Worm (Caenorhabditis elegans) whole organism, midembryonic: Measurements from ENCODE around the gene C10A4.3.

Experiments used
- T22C8.4 ChIP-seq: fragments of 200-800 bp; sonication (Bioruptor generic); IDR thresholded peaks from 2 replicates; pipeline ENCODE4 v1.3.6; 2022; ENCODE audit warnings: missing genetic modification characterization, missing compliant biosample characterization
- cog-1 ChIP-seq: sonication (generic microtip); optimal IDR thresholded peaks from 2 replicates; lab custom pipeline; 2016; ENCODE audit warnings: missing genetic modification characterization, missing compliant biosample characterization
- flt-1 ChIP-seq: fragments of 200-800 bp; sonication (Bioruptor generic); IDR thresholded peaks from 2 replicates; pipeline ENCODE4 v1.3.6; 2022; ENCODE audit warnings: missing genetic modification characterization, missing compliant biosample characterization
- klf-2 ChIP-seq: fragments of 200-800 bp; sonication (Bioruptor generic); conservative IDR thresholded peaks from 2 replicates; pipeline ENCODE4 v1.3.6; 2022; ENCODE audit warnings: missing genetic modification reagents, missing genetic modification characterization, missing compliant biosample characterization
- med-1 ChIP-seq: sonication (generic microtip); optimal IDR thresholded peaks from 2 replicates; lab custom pipeline; 2017; ENCODE audit warnings: missing genetic modification characterization, mild to moderate bottlenecking, missing compliant biosample characterization, antibody characterized with exemption, missing genetic modification reagents; ENCODE audit not compliant: insufficient read depth
- ref-1 ChIP-seq: fragments of 200-800 bp; sonication (Bioruptor generic); conservative IDR thresholded peaks from 2 replicates; pipeline ENCODE4 v1.3.6; 2022; ENCODE audit warnings: missing genetic modification reagents, missing genetic modification characterization, missing compliant biosample characterization
- tab-1 ChIP-seq: fragments of 200-800 bp; sonication (Bioruptor generic); IDR thresholded peaks from 2 replicates; pipeline ENCODE4 v1.3.6; 2022; ENCODE audit warnings: missing genetic modification characterization, missing compliant biosample characterization
- ztf-23 ChIP-seq: fragments of 200-800 bp; sonication (Bioruptor generic); IDR thresholded peaks from 2 replicates; pipeline ENCODE4 v1.3.6; 2022; ENCODE audit warnings: missing genetic modification reagents, missing genetic modification characterization, missing compliant biosample characterization
- ztf-29 ChIP-seq: fragments of 200-800 bp; sonication (Bioruptor generic); IDR thresholded peaks from 2 replicates; pipeline ENCODE4 v1.3.6; 2022; ENCODE audit warnings: missing genetic modification reagents, missing genetic modification characterization, missing compliant biosample characterization

C10A4.3 gene

DNA sequence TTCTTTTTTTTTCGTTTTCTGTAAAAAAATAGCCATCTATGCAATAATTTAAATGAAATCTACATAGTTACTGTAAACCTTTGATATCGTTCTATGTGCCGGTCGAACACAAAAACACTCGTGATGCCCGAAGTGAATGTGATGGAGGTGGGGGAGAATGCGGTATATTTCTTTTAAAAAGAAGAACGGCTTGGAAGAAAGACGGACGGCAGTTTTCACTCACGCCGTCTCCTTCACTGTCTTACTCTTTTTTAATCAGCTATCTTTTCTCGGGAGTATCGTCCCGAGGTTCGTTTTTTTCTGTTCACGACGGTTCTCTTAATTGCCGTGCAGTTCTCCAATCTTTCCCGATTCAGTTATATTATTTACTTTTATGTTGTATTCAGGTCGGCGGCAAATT, 6.9 kb upstream of the C10A4.3 start, which contains the start of gene C10A4.10:
Gene C10A4.10 (plus strand): TSS at position 301 of the 400 bp plus-strand sequence.
- TF ChIP-seq flt-1 (no peak), T22C8.4 (no peak), klf-2 (GFP tag; lab: Robert Waterston, UW) (no peak), ztf-23 (GFP tag; lab: Robert Waterston, UW) (no peak), med-1 (GFP tag; lab: Kevin White, UChicago) (no peak), ztf-29 (GFP tag; lab: Robert Waterston, UW) (no peak), cog-1 (tag; lab: Kevin White, UChicago) (no peak), tab-1 (GFP tag; lab: Robert Waterston, UW) (no peak), ref-1 (no peak)

ce11 chrX:7400788-7401187, 4.7 kb upstream of the C10A4.3 start, which contains the start of gene C10A4.4:
Gene C10A4.4 (plus strand): TSS chrX:7401088.
- TF ChIP-seq T22C8.4 (no peak), med-1 (GFP tag; lab: Kevin White, UChicago) (no peak)

DNA sequence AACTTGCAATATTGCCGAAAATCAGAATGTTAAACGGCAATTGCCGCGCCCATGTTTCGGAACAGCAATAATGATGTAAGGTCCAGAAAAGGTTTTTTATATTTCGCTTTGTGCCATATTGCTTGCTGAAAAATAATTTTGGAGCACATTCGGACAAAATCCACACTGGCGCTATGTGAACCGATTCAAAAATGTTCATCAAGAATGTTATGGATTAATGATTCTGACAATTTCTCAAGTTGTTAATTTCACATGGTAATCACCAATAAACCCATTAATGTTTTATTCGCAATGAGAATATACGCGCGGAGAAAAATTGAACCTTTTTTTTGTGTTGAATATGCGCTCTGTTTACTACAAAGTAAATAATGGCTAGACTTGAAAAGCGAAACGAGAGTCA, 942 bp upstream of the C10A4.3 start:
- TF ChIP-seq med-1 (GFP tag; lab: Kevin White, UChicago) (no peak), flt-1 (no peak), T22C8.4 (no peak), cog-1 (tag; lab: Kevin White, UChicago) (no peak), ztf-23 (GFP tag; lab: Robert Waterston, UW) (no peak), ztf-29 (GFP tag; lab: Robert Waterston, UW) (no peak), klf-2 (GFP tag; lab: Robert Waterston, UW) (no peak), tab-1 (GFP tag; lab: Robert Waterston, UW) (no peak)

ce11 chrX:7407749-7408148, 2.3 kb downstream of the C10A4.3 start:
- TF ChIP-seq ref-1 (no peak), ztf-23 (GFP tag; lab: Robert Waterston, UW) (no peak), ztf-29 (GFP tag; lab: Robert Waterston, UW) (no peak), tab-1 (GFP tag; lab: Robert Waterston, UW) (no peak), T22C8.4 (no peak), med-1 (GFP tag; lab: Kevin White, UChicago) (no peak), flt-1 (no peak), klf-2 (GFP tag; lab: Robert Waterston, UW) (no peak), cog-1 (tag; lab: Kevin White, UChicago) (no peak)

- TF ChIP-seq klf-2 (GFP tag; lab: Robert Waterston, UW) (no peak), ztf-29 (GFP tag; lab: Robert Waterston, UW) (no peak), ref-1 (no peak), ztf-23 (GFP tag; lab: Robert Waterston, UW) (no peak), cog-1 (tag; lab: Kevin White, UChicago) (no peak), med-1 (GFP tag; lab: Kevin White, UChicago) (no peak), flt-1 (no peak), T22C8.4 (no peak), tab-1 (GFP tag; lab: Robert Waterston, UW) (no peak)
These were observed 3.5 kb downstream of the C10A4.3 start for ce11 chrX:7409030-7409429.

ce11 chrX:7409935-7410334, 4.4 kb downstream of the C10A4.3 start, which contains the start of gene C10A4.2:
Gene C10A4.2 (plus strand): TSS chrX:7410235.
- TF ChIP-seq ztf-23 (GFP tag; lab: Robert Waterston, UW) = no peak
- TF ChIP-seq flt-1 = no peak
- TF ChIP-seq T22C8.4 = no peak
- no peak for TF ChIP-seq ztf-29 (GFP tag; lab: Robert Waterston, UW)

- TF ChIP-seq med-1 (GFP tag; lab: Kevin White, UChicago) (no peak), T22C8.4 (no peak), flt-1 (no peak), tab-1 (GFP tag; lab: Robert Waterston, UW) (no peak), cog-1 (tag; lab: Kevin White, UChicago) (no peak), klf-2 (GFP tag; lab: Robert Waterston, UW) (no peak), ref-1 (no peak), ztf-23 (GFP tag; lab: Robert Waterston, UW) (no peak), ztf-29 (GFP tag; lab: Robert Waterston, UW) (no peak)
These were observed 9.9 kb downstream of the C10A4.3 start, which contains the start of gene C10A4.7 for ce11 chrX:7415420-7415819. Gene C10A4.7 (minus strand): TSS chrX:7415520.

DNA sequence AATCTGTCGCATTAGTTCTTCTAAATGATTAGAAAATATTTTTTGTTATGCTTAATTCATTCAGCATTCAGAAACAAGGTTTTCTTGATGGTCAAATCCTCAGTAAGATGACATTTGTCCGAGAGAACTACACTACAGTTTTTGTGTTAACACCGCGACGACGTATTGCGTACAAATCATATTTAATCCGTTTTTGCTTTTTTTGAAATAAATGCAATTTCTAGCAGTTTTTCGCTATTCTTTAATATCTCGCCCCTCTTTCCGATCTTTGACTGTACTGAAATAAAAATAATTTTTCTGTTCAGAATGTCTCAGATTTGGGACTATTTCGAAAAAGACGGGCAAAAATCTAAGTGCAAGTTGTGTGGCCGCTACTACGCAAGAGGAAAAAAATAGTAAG, 10.6 kb downstream of the C10A4.3 start, which contains the start of gene C10A4.1:
Gene C10A4.1 (plus strand): TSS at position 301 of the 400 bp plus-strand sequence.
- TF ChIP-seq flt-1 (no peak), T22C8.4 (no peak), cog-1 (tag; lab: Kevin White, UChicago) (no peak), klf-2 (GFP tag; lab: Robert Waterston, UW) (no peak), ztf-29 (GFP tag; lab: Robert Waterston, UW) (no peak), med-1 (GFP tag; lab: Kevin White, UChicago) (no peak), ref-1 (no peak), tab-1 (GFP tag; lab: Robert Waterston, UW) (no peak), ztf-23 (GFP tag; lab: Robert Waterston, UW) (no peak)

ce11 chrX:7420571-7420970, 15.1 kb downstream of the C10A4.3 start, which contains the start of gene C10A4.9:
Gene C10A4.9 (plus strand): TSS chrX:7420871.
- TF ChIP-seq med-1 (GFP tag; lab: Kevin White, UChicago) (no peak), flt-1 (no peak), T22C8.4 (no peak), klf-2 (GFP tag; lab: Robert Waterston, UW) (no peak), ref-1 (no peak), tab-1 (GFP tag; lab: Robert Waterston, UW) (no peak), cog-1 (tag; lab: Kevin White, UChicago) (no peak)

ce11 chrX:7424813-7425212, 19.3 kb downstream of the C10A4.3 start, which contains the start of gene mnm-2:
Gene mnm-2 (minus strand): TSS chrX:7424913.
- TF ChIP-seq T22C8.4 (no peak), ref-1 (no peak), cog-1 (tag; lab: Kevin White, UChicago) (no peak), klf-2 (GFP tag; lab: Robert Waterston, UW) (no peak), tab-1 (GFP tag; lab: Robert Waterston, UW) (no peak), med-1 (GFP tag; lab: Kevin White, UChicago) (no peak), ztf-29 (GFP tag; lab: Robert Waterston, UW) (no peak), flt-1 (no peak), ztf-23 (GFP tag; lab: Robert Waterston, UW) (no peak)
